Fruit fly (Drosophila melanogaster) whole organism, pupa: ENCODE results near the gene CG9391.
A peak's percentile ranks its signal among the peaks of the same experiment; 100 is the strongest.

ENCODE experiments used
- CG10348 ChIP-seq: fragments of 200-800 bp; sonication (Bioruptor generic); IDR thresholded peaks from 2 replicates; pipeline ENCODE4 v1.3.6; 2022; ENCODE audit warnings: missing biosample characterization, missing genetic modification characterization
- CG12605 ChIP-seq: fragments of 200-800 bp; sonication (Bioruptor generic); IDR thresholded peaks from 2 replicates; pipeline ENCODE4 v1.3.6; 2022; ENCODE audit warnings: missing biosample characterization, missing genetic modification characterization
- CG13204 ChIP-seq: fragments of 200-800 bp; sonication (Bioruptor generic); optimal IDR thresholded peaks from 2 replicates; lab custom pipeline; 2018; ENCODE audit warnings: missing biosample characterization, mild to moderate bottlenecking, missing genetic modification characterization, moderate library complexity
- CG14655 ChIP-seq: fragments of 200-800 bp; sonication (Bioruptor generic); optimal IDR thresholded peaks from 3 replicates; lab custom pipeline; 2017; ENCODE audit warnings: mild to moderate bottlenecking, missing biosample characterization, missing genetic modification reagents, missing genetic modification characterization
- CG15710 ChIP-seq: fragments of 200-800 bp; sonication (Bioruptor generic); optimal IDR thresholded peaks from 2 replicates; lab custom pipeline; 2018; ENCODE audit warnings: missing biosample characterization, mild to moderate bottlenecking, missing genetic modification characterization, moderate library complexity
- CG17806 ChIP-seq: fragments of 200-800 bp; sonication (Bioruptor generic); optimal IDR thresholded peaks from 2 replicates; lab custom pipeline; 2018; ENCODE audit warnings: missing biosample characterization, mild to moderate bottlenecking, missing genetic modification characterization, moderate library complexity
- CG32121 ChIP-seq: fragments of 200-800 bp; sonication (Bioruptor generic); IDR thresholded peaks from 2 replicates; pipeline ENCODE4 v1.3.6; 2022; ENCODE audit warnings: missing biosample characterization, missing genetic modification characterization
- CG34367 ChIP-seq: fragments of 200-800 bp; sonication (Bioruptor generic); optimal IDR thresholded peaks from 2 replicates; lab custom pipeline; 2018; ENCODE audit warnings: missing biosample characterization, mild to moderate bottlenecking, missing genetic modification characterization
- CG4496 ChIP-seq: fragments of 200-800 bp; sonication (Bioruptor generic); IDR thresholded peaks from 3 replicates; pipeline ENCODE4 v1.3.6; 2022; ENCODE audit warnings: missing biosample characterization, missing genetic modification characterization
- CG8159 ChIP-seq: fragments of 200-800 bp; sonication (Bioruptor generic); optimal IDR thresholded peaks from 3 replicates; lab custom pipeline; 2018; ENCODE audit warnings: missing biosample characterization, mild to moderate bottlenecking, missing genetic modification characterization, moderate library complexity
- CG8301 ChIP-seq: fragments of 200-800 bp; sonication (Bioruptor generic); optimal IDR thresholded peaks from 2 replicates; lab custom pipeline; 2018; ENCODE audit warnings: missing biosample characterization, mild to moderate bottlenecking, missing genetic modification characterization
- CG9948 ChIP-seq: fragments of 200-800 bp; sonication (Bioruptor generic); optimal IDR thresholded peaks from 2 replicates; lab custom pipeline; 2018; ENCODE audit warnings: missing biosample characterization, mild to moderate bottlenecking, missing genetic modification characterization, moderate library complexity
- D1 ChIP-seq: fragments of 200-800 bp; sonication (Bioruptor generic); optimal IDR thresholded peaks from 2 replicates; lab custom pipeline; 2018; ENCODE audit warnings: missing biosample characterization, mild to moderate bottlenecking, missing genetic modification characterization, moderate library complexity
- EcR ChIP-seq: fragments of 200-800 bp; sonication (Bioruptor generic); optimal IDR thresholded peaks from 3 replicates; lab custom pipeline; 2019; ENCODE audit warnings: missing biosample characterization, missing genetic modification characterization, mild to moderate bottlenecking, moderate library complexity, missing genetic modification reagents
- Ets98B ChIP-seq: fragments of 200-800 bp; sonication (Bioruptor generic); IDR thresholded peaks from 2 replicates; pipeline ENCODE4 v1.3.6; 2022; ENCODE audit warnings: missing biosample characterization, missing genetic modification characterization
- Pif1A ChIP-seq: fragments of 200-800 bp; sonication (Bioruptor generic); optimal IDR thresholded peaks from 3 replicates; lab custom pipeline; 2016; ENCODE audit warnings: missing biosample characterization, missing genetic modification characterization
- Pif1B ChIP-seq: fragments of 200-800 bp; sonication (Bioruptor generic); optimal IDR thresholded peaks from 3 replicates; lab custom pipeline; 2016; ENCODE audit warnings: missing biosample characterization, missing genetic modification characterization
- Snoo ChIP-seq: fragments of 200-800 bp; sonication (Bioruptor generic); optimal IDR thresholded peaks from 3 replicates; lab custom pipeline; 2017; ENCODE audit warnings: missing biosample characterization, mild to moderate bottlenecking, missing genetic modification characterization, inconsistent platforms
- fd96Ca ChIP-seq: fragments of 200-800 bp; sonication (Bioruptor generic); IDR thresholded peaks from 3 replicates; pipeline ENCODE4 v1.3.6; 2022; ENCODE audit warnings: missing biosample characterization, missing genetic modification characterization
- gl ChIP-seq: fragments of 200-800 bp; sonication (Bioruptor generic); optimal IDR thresholded peaks from 2 replicates; lab custom pipeline; 2018; ENCODE audit warnings: missing biosample characterization, mild to moderate bottlenecking, missing genetic modification characterization
- rn ChIP-seq: fragments of 200-800 bp; sonication (Bioruptor generic); IDR thresholded peaks from 2 replicates; pipeline ENCODE4 v1.3.6; 2022; ENCODE audit warnings: missing biosample characterization, missing genetic modification characterization

Gene CG9391

DNA sequence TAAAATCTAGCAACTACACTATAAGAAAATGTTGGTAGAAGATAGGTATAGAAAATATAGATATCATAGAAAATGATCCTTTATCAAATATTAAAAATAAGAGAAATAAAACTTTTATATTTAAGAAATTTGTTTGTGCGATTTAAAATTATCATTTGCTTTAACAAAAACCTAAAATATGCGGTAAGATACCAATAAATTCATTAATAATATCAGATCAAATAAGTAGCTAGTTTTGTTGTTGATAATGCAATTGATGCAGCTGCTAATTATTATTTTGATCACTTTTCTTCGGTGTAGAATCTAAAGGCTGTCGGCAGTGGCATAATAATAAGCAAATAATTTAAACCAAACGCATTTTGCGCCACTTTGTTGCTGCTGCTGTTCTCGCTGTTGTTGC, 43.9 kb downstream of the CG9391 start:
- TF ChIP-seq CG32121 (GFP tag; lab: Robert Waterston, UW) = no peak
- TF ChIP-seq Pif1A (GFP tag; lab: Kevin White, UChicago) = peak; percentile 16
- TF ChIP-seq CG15710 = no peak
- TF ChIP-seq CG10348 (GFP tag; lab: Robert Waterston, UW) = no peak
- TF ChIP-seq CG8301 = peak; percentile 90
- TF ChIP-seq CG34367 (tag; lab: Kevin White, UChicago) = no peak
- no peak for TF ChIP-seq Snoo (tag; lab: Kevin White, UChicago)
- TF ChIP-seq rn (GFP tag; lab: Robert Waterston, UW) = peak; percentile 25; the same call in 1 of the 2 replicates
- no peak for TF ChIP-seq D1 (tag; lab: Kevin White, UChicago)
- no peak for TF ChIP-seq CG9948 (tag; lab: Kevin White, UChicago)
- TF ChIP-seq Pif1B (GFP tag; lab: Kevin White, UChicago) = no peak
- no peak for TF ChIP-seq CG17806 (tag; lab: Kevin White, UChicago)
- TF ChIP-seq fd96Ca (GFP tag; lab: Robert Waterston, UW) = no peak
- TF ChIP-seq CG12605 (GFP tag; lab: Robert Waterston, UW) = no peak
- peak; percentile 95 for TF ChIP-seq CG14655 (GFP tag; lab: Kevin White, UChicago)

DNA sequence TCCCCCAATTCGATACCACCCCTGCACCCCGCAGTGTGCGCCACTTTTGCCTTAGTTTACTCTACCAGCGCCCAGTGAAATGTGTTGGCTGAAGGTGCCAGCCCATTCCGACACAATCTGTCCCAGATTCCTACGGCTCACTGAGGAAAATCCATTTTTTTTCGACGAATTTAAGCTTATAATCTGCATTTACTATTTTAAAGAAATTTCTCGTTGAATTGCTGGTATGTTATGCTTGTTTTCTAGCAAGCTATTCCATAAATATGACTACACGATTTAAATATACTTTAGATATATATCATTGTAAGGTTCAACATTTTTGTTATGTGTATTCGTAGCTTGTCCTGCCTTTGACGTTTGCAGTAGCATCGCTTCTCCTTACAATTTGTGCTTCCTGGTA, 44.9 kb downstream of the CG9391 start:
- TF ChIP-seq Ets98B (GFP tag; lab: Robert Waterston, UW) (peak; percentile 52; the same call in 1 of the 2 replicates), fd96Ca (GFP tag; lab: Robert Waterston, UW) (no peak), CG32121 (GFP tag; lab: Robert Waterston, UW) (peak; percentile 79), CG13204 (no peak), CG34367 (tag; lab: Kevin White, UChicago) (no peak), gl (no peak), rn (GFP tag; lab: Robert Waterston, UW) (no peak), CG10348 (GFP tag; lab: Robert Waterston, UW) (no peak), D1 (tag; lab: Kevin White, UChicago) (no peak), CG8301 (peak; percentile 76), CG4496 (GFP tag; lab: Robert Waterston, UW) (peak; percentile 61; the same call in 1 of the 3 replicates), CG17806 (tag; lab: Kevin White, UChicago) (no peak), Snoo (tag; lab: Kevin White, UChicago) (no peak), CG15710 (no peak), Pif1B (GFP tag; lab: Kevin White, UChicago) (no peak), CG8159 (tag; lab: Kevin White, UChicago) (no peak), CG14655 (GFP tag; lab: Kevin White, UChicago) (peak; percentile 76), CG12605 (GFP tag; lab: Robert Waterston, UW) (no peak), CG9948 (tag; lab: Kevin White, UChicago) (peak; percentile 8), EcR (no peak), Pif1A (GFP tag; lab: Kevin White, UChicago) (peak; percentile 20)
- TF ChIP-seq, all 21 proteins: peak for 7

DNA sequence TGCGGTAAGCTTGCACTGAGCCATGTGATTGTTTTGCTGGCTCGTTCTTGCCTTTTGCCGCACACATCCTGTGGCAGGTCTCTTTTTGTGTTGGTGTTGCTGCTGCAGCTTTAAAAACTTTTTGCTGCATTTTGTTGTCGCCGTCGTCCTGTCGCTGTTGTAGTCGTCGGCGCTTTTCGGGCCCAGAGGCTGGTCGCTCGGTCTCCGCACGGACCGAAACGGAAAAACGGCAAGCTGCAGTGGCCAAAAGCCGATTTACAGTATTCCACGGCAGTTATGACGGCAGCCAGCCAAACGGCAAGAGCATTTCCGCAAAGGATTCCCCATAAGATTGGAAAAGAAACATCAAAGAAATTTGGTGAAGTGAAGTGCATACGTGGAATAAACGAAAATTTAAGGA, 48.0 kb downstream of the CG9391 start, which contains the start of gene CG43219:
CG43219 (plus strand) TSS at position 301 of the 400 bp plus-strand sequence.
- TF ChIP-seq CG4496 (GFP tag; lab: Robert Waterston, UW) (0 out of 3 replicates have a peak, but pooled peaks have one; percentile 22), CG8301 (no peak)
- TF ChIP-seq, all 21 proteins: peak for 1

DNA sequence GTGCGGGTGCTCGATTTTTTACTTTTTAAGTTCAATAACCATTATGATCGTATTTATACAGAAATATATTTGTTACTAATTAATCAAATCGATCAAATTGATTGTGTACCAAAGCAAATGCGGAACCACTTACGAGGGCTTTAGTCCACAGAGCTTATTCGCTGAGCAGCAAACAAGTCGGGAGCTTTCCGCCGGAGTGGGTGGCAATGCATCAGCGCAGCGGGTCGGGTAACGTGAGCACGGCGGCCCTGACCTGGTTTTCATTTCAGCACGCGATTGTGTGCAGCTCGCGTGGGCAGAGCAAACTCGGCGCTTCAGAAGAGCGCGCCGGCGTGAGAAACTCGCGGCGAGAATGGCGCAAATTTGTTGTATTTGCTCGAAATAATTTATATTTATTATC, 49.0 kb downstream of the CG9391 start:
- TF ChIP-seq CG4496 (GFP tag; lab: Robert Waterston, UW) (peak; percentile 66; the same call in 2 of the 3 replicates), CG34367 (tag; lab: Kevin White, UChicago) (no peak), CG8159 (tag; lab: Kevin White, UChicago) (no peak), CG32121 (GFP tag; lab: Robert Waterston, UW) (peak; percentile 41; the same call in 1 of the 2 replicates)

DNA sequence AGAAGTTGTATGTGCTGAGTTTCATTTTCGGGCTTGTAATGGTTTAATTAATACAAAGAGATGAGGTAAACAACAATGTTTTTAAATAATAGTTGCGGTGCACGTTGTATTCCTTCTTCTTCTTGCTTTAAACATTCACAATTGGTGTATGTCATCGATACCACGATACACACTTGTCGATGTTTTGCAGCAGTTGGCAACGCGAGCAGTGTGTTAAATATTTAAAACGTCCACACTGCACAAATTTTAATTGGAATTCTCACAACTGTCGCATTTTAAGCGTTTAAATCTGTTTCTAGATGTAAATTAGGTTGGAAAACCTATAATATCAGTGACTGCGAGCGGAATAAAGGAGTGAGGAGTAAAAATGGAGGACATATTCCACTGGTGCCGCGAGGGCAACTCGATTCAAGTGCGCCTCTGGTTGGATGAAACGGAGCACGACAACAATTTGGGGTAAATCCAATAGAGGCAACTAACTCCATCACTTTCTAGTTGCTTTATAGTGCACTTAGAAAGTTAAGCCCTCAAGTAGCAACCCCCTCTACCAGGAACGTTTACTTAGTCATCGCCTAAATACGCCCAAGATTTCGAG, 51.3 kb downstream of the CG9391 start, which contains the start of the genes Trmt112 and Ilk:
Trmt112 (minus strand) TSS at position 143 of the 595 bp plus-strand sequence.
Ilk (plus strand) TSS at position 205 of the 595 bp plus-strand sequence.
- TF ChIP-seq CG12605 (GFP tag; lab: Robert Waterston, UW) (no peak), CG8159 (tag; lab: Kevin White, UChicago) (no peak), rn (GFP tag; lab: Robert Waterston, UW) (no peak), EcR (no peak), CG15710 (no peak), Ets98B (GFP tag; lab: Robert Waterston, UW) (no peak), CG10348 (GFP tag; lab: Robert Waterston, UW) (no peak)
